Worm (Caenorhabditis elegans) whole organism, young adult: ENCODE measurements around the gene btb-7.

Experiments
- C17E4.6 ChIP-seq: fragments of 200-800 bp; sonication (Bioruptor generic); IDR thresholded peaks from 2 replicates; pipeline ENCODE4 v1.3.6; 2022; ENCODE audit warnings: missing genetic modification reagents, missing genetic modification characterization, missing compliant biosample characterization
- F49E8.2 ChIP-seq: sonication (generic microtip); optimal IDR thresholded peaks from 3 replicates; lab custom pipeline; 2017; ENCODE audit warnings: missing genetic modification characterization, mild to moderate bottlenecking, missing compliant biosample characterization, antibody characterized with exemption, moderate library complexity; ENCODE audit not compliant: insufficient read depth
- F55B11.4 ChIP-seq: sonication (generic microtip); optimal IDR thresholded peaks from 2 replicates; lab custom pipeline; 2016; ENCODE audit warnings: missing compliant biosample characterization, missing genetic modification characterization, borderline replicate concordance; ENCODE audit not compliant: insufficient read depth
- K12H6.12 ChIP-seq: fragments of 200-800 bp; sonication (Bioruptor generic); optimal IDR thresholded peaks from 2 replicates; lab custom pipeline; 2018; ENCODE audit warnings: mild to moderate bottlenecking, missing genetic modification characterization, missing compliant biosample characterization
- Y53G8AR.9 ChIP-seq: fragments of 200-800 bp; sonication (Bioruptor generic); conservative IDR thresholded peaks from 2 replicates; pipeline ENCODE4 v1.3.6; 2022; ENCODE audit warnings: missing genetic modification reagents, missing genetic modification characterization, missing compliant biosample characterization
- Y95B8A.8 ChIP-seq: fragments of 200-800 bp; sonication (Bioruptor generic); IDR thresholded peaks from 2 replicates; pipeline ENCODE4 v1.3.6; 2022; ENCODE audit warnings: missing genetic modification reagents, missing genetic modification characterization, missing compliant biosample characterization
- aptf-2 ChIP-seq: fragments of 200-800 bp; sonication (Bioruptor generic); conservative IDR thresholded peaks from 2 replicates; pipeline ENCODE4 v1.3.6; 2022; ENCODE audit warnings: missing genetic modification reagents, missing genetic modification characterization, missing compliant biosample characterization
- aptf-3 ChIP-seq: fragments of 200-800 bp; sonication (Bioruptor generic); IDR thresholded peaks from 2 replicates; pipeline ENCODE4 v1.3.6; 2022; ENCODE audit warnings: missing genetic modification characterization, missing compliant biosample characterization
- attf-3 ChIP-seq: fragments of 200-800 bp; sonication (Bioruptor generic); conservative IDR thresholded peaks from 2 replicates; pipeline ENCODE4 v1.3.6; 2022; ENCODE audit warnings: missing genetic modification reagents, missing genetic modification characterization, missing compliant biosample characterization
- attf-5 ChIP-seq: fragments of 200-800 bp; sonication (Bioruptor generic); optimal IDR thresholded peaks from 2 replicates; lab custom pipeline; 2018; ENCODE audit warnings: mild to moderate bottlenecking, missing genetic modification characterization, missing compliant biosample characterization
- bed-1 ChIP-seq: fragments of 200-800 bp; sonication (Bioruptor generic); IDR thresholded peaks from 2 replicates; pipeline ENCODE4 v1.3.6; 2022; ENCODE audit warnings: missing genetic modification reagents, missing genetic modification characterization, missing compliant biosample characterization
- ceh-79 ChIP-seq: sonication (generic microtip); optimal IDR thresholded peaks from 2 replicates; lab custom pipeline; 2017; ENCODE audit warnings: mild to moderate bottlenecking, missing genetic modification characterization, missing compliant biosample characterization
- ceh-91 ChIP-seq: fragments of 200-800 bp; sonication (Bioruptor generic); IDR thresholded peaks from 2 replicates; pipeline ENCODE4 v1.3.6; 2022; ENCODE audit warnings: missing genetic modification reagents, missing genetic modification characterization, missing compliant biosample characterization
- chd-7 ChIP-seq: sonication (generic microtip); optimal IDR thresholded peaks from 2 replicates; lab custom pipeline; 2016; ENCODE audit warnings: mild to moderate bottlenecking, missing genetic modification characterization, moderate library complexity, missing compliant biosample characterization
- die-1 ChIP-seq: sonication (generic microtip); optimal IDR thresholded peaks from 2 replicates; lab custom pipeline; 2016; ENCODE audit warnings: missing genotype, mild to moderate bottlenecking, missing genetic modification characterization, missing compliant biosample characterization
- dpl-1 ChIP-seq: fragments of 150-350 bp; optimal IDR thresholded peaks from 2 replicates; lab custom pipeline; 2014; ENCODE audit warnings: missing biosample characterization, missing genetic modification reagents, missing genetic modification characterization
- ekl-4 ChIP-seq: fragments of 200-800 bp; sonication (Bioruptor generic); IDR thresholded peaks from 2 replicates; pipeline ENCODE4 v1.3.6; 2022; ENCODE audit warnings: missing genetic modification reagents, missing genetic modification characterization, missing compliant biosample characterization
- ets-4 ChIP-seq: fragments of 200-800 bp; sonication (Bioruptor generic); optimal IDR thresholded peaks from 2 replicates; lab custom pipeline; 2018; ENCODE audit warnings: mild to moderate bottlenecking, missing genetic modification characterization, missing compliant biosample characterization
- hlh-12 ChIP-seq: sonication (generic microtip); optimal IDR thresholded peaks from 2 replicates; lab custom pipeline; 2016; ENCODE audit warnings: missing genetic modification characterization, missing compliant biosample characterization
- hmg-1.2 ChIP-seq: fragments of 200-800 bp; sonication (Bioruptor generic); IDR thresholded peaks from 2 replicates; pipeline ENCODE4 v1.3.6; 2022; ENCODE audit warnings: missing genetic modification reagents, missing genetic modification characterization, missing compliant biosample characterization
- hrde-1 ChIP-seq: sonication (generic microtip); optimal IDR thresholded peaks from 2 replicates; lab custom pipeline; 2016; ENCODE audit warnings: missing genetic modification characterization, mild to moderate bottlenecking, missing compliant biosample characterization, moderate library complexity, missing genotype, missing genetic modification reagents, borderline replicate concordance
- let-607 ChIP-seq, 2 experiments: fragments of 200-800 bp in 1 of 2; sonication (Bioruptor generic) in 1 of 2; sonication (generic microtip) in 1 of 2; optimal IDR thresholded peaks; 2 replicates each; lab custom pipeline; 2016 to 2018; ENCODE audit warnings: mild to moderate bottlenecking in 2 of 2, missing compliant biosample characterization in 2 of 2, missing genetic modification characterization in 2 of 2, moderate library complexity in 2 of 2, missing genotype in 1 of 2
- lin-26 ChIP-seq: fragments of 200-800 bp; sonication (Bioruptor generic); IDR thresholded peaks from 2 replicates; pipeline ENCODE4 v1.3.6; 2022; ENCODE audit warnings: missing genetic modification reagents, missing genetic modification characterization, missing compliant biosample characterization
- lin-35 ChIP-seq, 3 experiments: fragments of 150-350 bp in 2 of 3; sonication (generic microtip) in 1 of 3; optimal IDR thresholded peaks; 2 replicates each; lab custom pipeline; 2014 to 2018; ENCODE audit warnings: missing biosample characterization in 3 of 3, missing genetic modification characterization in 3 of 3, missing genetic modification reagents in 3 of 3
- lin-40 ChIP-seq: sonication (generic microtip); optimal IDR thresholded peaks from 2 replicates; lab custom pipeline; 2016; ENCODE audit warnings: missing genetic modification characterization, mild to moderate bottlenecking, missing compliant biosample characterization, missing genotype, missing genetic modification reagents
- lin-54 ChIP-seq: fragments of 200-800 bp; sonication (Bioruptor generic); optimal IDR thresholded peaks from 2 replicates; lab custom pipeline; 2018; ENCODE audit warnings: mild to moderate bottlenecking, missing genetic modification characterization, missing compliant biosample characterization
- lsl-1 ChIP-seq: fragments of 200-800 bp; sonication (Bioruptor generic); optimal IDR thresholded peaks from 2 replicates; lab custom pipeline; 2018; ENCODE audit warnings: mild to moderate bottlenecking, missing genetic modification characterization, moderate library complexity, missing compliant biosample characterization
- lsy-27 ChIP-seq: sonication (generic microtip); optimal IDR thresholded peaks from 2 replicates; lab custom pipeline; 2017; ENCODE audit warnings: missing genetic modification characterization, mild to moderate bottlenecking, missing compliant biosample characterization, antibody characterized with exemption, missing genotype, borderline replicate concordance; ENCODE audit not compliant: insufficient read depth
- madf-6 ChIP-seq: fragments of 200-800 bp; sonication (Bioruptor generic); IDR thresholded peaks from 2 replicates; pipeline ENCODE4 v1.3.6; 2022; ENCODE audit warnings: missing genetic modification reagents, missing genetic modification characterization, missing compliant biosample characterization
- mcd-1 ChIP-seq: fragments of 200-800 bp; sonication (Bioruptor generic); IDR thresholded peaks from 2 replicates; pipeline ENCODE4 v1.3.6; 2022; ENCODE audit warnings: missing genetic modification reagents, missing genetic modification characterization, missing compliant biosample characterization
- mel-28 ChIP-seq: sonication (generic microtip); optimal IDR thresholded peaks from 2 replicates; lab custom pipeline; 2016; ENCODE audit warnings: borderline replicate concordance, mild to moderate bottlenecking, missing genetic modification characterization, missing compliant biosample characterization
- nfya-2 ChIP-seq: fragments of 200-800 bp; sonication (Bioruptor generic); IDR thresholded peaks from 2 replicates; pipeline ENCODE4 v1.3.6; 2022; ENCODE audit warnings: missing genetic modification reagents, missing genetic modification characterization, missing compliant biosample characterization
- nhr-120 ChIP-seq: fragments of 200-800 bp; sonication (Bioruptor generic); IDR thresholded peaks from 2 replicates; pipeline ENCODE4 v1.3.6; 2022; ENCODE audit warnings: missing genetic modification characterization, missing compliant biosample characterization
- nhr-27 ChIP-seq: fragments of 200-800 bp; sonication (Bioruptor generic); optimal IDR thresholded peaks from 2 replicates; lab custom pipeline; 2018; ENCODE audit warnings: mild to moderate bottlenecking, missing genetic modification characterization, moderate library complexity, missing compliant biosample characterization
- nhr-80 ChIP-seq: sonication (generic microtip); optimal IDR thresholded peaks from 2 replicates; lab custom pipeline; 2016; ENCODE audit warnings: missing genetic modification characterization, missing compliant biosample characterization
- pbrm-1 ChIP-seq: fragments of 200-800 bp; sonication (Bioruptor generic); IDR thresholded peaks from 2 replicates; pipeline ENCODE4 v1.3.6; 2022; ENCODE audit warnings: missing genetic modification reagents, missing genetic modification characterization, missing compliant biosample characterization
- repo-1 ChIP-seq: sonication (generic microtip); optimal IDR thresholded peaks from 2 replicates; lab custom pipeline; 2017; ENCODE audit warnings: mild to moderate bottlenecking, missing genetic modification characterization, missing compliant biosample characterization
- snpc-1.1 ChIP-seq: sonication (generic microtip); optimal IDR thresholded peaks from 2 replicates; lab custom pipeline; 2017; ENCODE audit warnings: missing genetic modification characterization, mild to moderate bottlenecking, missing compliant biosample characterization, antibody characterized with exemption, moderate library complexity, missing genotype, missing genetic modification reagents; ENCODE audit not compliant: insufficient read depth
- snpc-3.4 ChIP-seq: sonication (generic microtip); optimal IDR thresholded peaks from 2 replicates; lab custom pipeline; 2017; ENCODE audit warnings: missing genetic modification characterization, mild to moderate bottlenecking, missing compliant biosample characterization, antibody characterized with exemption, moderate library complexity, missing genotype, missing genetic modification reagents
- somi-1 ChIP-seq: fragments of 200-800 bp; sonication (Bioruptor generic); optimal IDR thresholded peaks from 2 replicates; lab custom pipeline; 2018; ENCODE audit warnings: mild to moderate bottlenecking, missing genetic modification characterization, missing compliant biosample characterization
- sptf-2 ChIP-seq: fragments of 200-800 bp; sonication (Bioruptor generic); optimal IDR thresholded peaks from 2 replicates; lab custom pipeline; 2018; ENCODE audit warnings: mild to moderate bottlenecking, missing genetic modification characterization, missing compliant biosample characterization
- unc-130 ChIP-seq: sonication (generic microtip); optimal IDR thresholded peaks from 2 replicates; lab custom pipeline; 2016; ENCODE audit warnings: missing genetic modification reagents, missing genetic modification characterization, missing compliant biosample characterization
- zfh-2 ChIP-seq: fragments of 200-800 bp; sonication (Bioruptor generic); conservative IDR thresholded peaks from 2 replicates; pipeline ENCODE4 v1.3.6; 2022; ENCODE audit warnings: missing genetic modification reagents, missing genetic modification characterization, missing compliant biosample characterization

The btb-7 gene

ce11 chrII:1735145-1735544 lies 22.1 kb downstream of the btb-7 start (continued):
- TF ChIP-seq bed-1 (GFP tag; lab: Robert Waterston, UW) (no peak), lsy-27 (no peak), F55B11.4 (no peak), lsl-1 (GFP tag; lab: Kevin White, UChicago) (no peak), nhr-27 (tag; lab: Kevin White, UChicago) (no peak), let-607 (tag; optimal IDR thresholded peaks at IDR 0.05; lab: Kevin White, UChicago) (no peak)

DNA sequence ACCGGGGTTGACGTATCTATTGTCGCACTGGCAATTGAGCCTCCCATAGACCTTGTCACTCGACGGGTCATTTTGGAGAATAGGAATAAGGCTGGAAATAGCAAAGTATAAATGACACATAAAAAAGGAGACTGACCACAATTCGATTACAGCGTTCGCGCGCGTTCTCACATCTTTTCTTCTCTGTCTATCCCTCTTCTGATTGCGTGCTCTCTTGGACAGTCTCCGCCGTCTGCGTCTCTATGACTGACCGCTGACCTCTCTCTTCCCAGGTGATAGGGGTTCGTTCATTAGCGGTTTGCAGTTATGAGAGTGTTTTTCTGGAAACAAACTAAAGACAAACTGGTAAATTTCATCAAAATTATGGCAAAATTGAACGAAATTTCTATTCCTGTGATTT lies 23.3 kb downstream of the btb-7 start, which contains the start of gene ceh-83:
Gene ceh-83 (minus strand): TSS at position 181 of the 400 bp plus-strand sequence.
- TF ChIP-seq K12H6.12 (tag; lab: Kevin White, UChicago) = no peak
- TF ChIP-seq snpc-3.4 (tag; lab: Kevin White, UChicago) = no peak
- TF ChIP-seq ets-4 (GFP tag; lab: Kevin White, UChicago) = no peak
- no peak for TF ChIP-seq madf-6 (GFP tag; lab: Robert Waterston, UW)
- TF ChIP-seq attf-3 (GFP tag; lab: Robert Waterston, UW) = no peak
- TF ChIP-seq C17E4.6 = no peak
- TF ChIP-seq pbrm-1 (GFP tag; lab: Robert Waterston, UW) = 0 out of 2 replicates have a peak, but pooled peaks have one; percentile 25
- TF ChIP-seq lin-35 (GFP tag; optimal IDR thresholded peaks at IDR 0.05; lab: Kevin White, UChicago) = no peak
- TF ChIP-seq dpl-1 = no peak
- no peak for TF ChIP-seq somi-1 (GFP tag; lab: Kevin White, UChicago)
- no peak for TF ChIP-seq repo-1 (tag; lab: Kevin White, UChicago)
- TF ChIP-seq chd-7 (tag; lab: Kevin White, UChicago) = no peak
- 0 out of 2 replicates have a peak, but pooled peaks have one; percentile 52 for TF ChIP-seq aptf-2 (GFP tag; lab: Robert Waterston, UW)
- TF ChIP-seq hmg-1.2 (GFP tag; lab: Robert Waterston, UW) = peak; percentile 92
- TF ChIP-seq hlh-12 (tag; lab: Kevin White, UChicago) = no peak
- TF ChIP-seq mcd-1 (GFP tag; lab: Robert Waterston, UW) = no peak

DNA sequence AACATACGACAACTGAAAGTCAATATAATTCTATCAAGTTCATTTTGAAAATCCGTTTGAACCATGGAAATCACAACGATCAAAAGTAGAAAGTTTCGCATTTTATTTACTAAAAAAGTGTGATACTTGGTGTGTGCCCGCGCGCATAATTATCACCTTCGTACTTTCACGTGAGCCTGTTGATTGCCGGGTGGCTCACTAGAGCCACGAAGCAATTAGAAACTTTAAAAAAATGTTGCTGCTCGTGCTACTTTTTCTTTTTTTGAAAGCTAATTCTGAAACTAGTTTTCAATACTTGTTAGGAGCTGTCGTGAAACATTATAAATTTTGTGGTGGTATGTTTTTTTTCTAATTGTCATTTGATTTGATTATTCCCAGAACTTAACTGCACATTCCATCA lies 25.8 kb downstream of the btb-7 start, which contains the start of the genes irld-9 and irld-33:
Gene irld-9 (minus strand): TSS at position 101 of the 400 bp plus-strand sequence.
Gene irld-33 (plus strand): TSS at position 209 of the 400 bp plus-strand sequence.
- TF ChIP-seq lin-35 (GFP tag; optimal IDR thresholded peaks at IDR 0.05; lab: Kevin White, UChicago) = no peak
- TF ChIP-seq bed-1 (GFP tag; lab: Robert Waterston, UW) = no peak
- no peak for TF ChIP-seq nhr-120 (GFP tag; lab: Robert Waterston, UW)
- no peak for TF ChIP-seq lin-26 (GFP tag; lab: Robert Waterston, UW)
- no peak for TF ChIP-seq snpc-1.1 (tag; lab: Kevin White, UChicago)
- no peak for TF ChIP-seq attf-5 (GFP tag; lab: Kevin White, UChicago)
- TF ChIP-seq zfh-2 (GFP tag; lab: Robert Waterston, UW) = no peak
- no peak for TF ChIP-seq die-1
- no peak for TF ChIP-seq lin-40
- TF ChIP-seq K12H6.12 (tag; lab: Kevin White, UChicago) = no peak
- TF ChIP-seq snpc-3.4 (tag; lab: Kevin White, UChicago) = no peak
- no peak for TF ChIP-seq Y95B8A.8 (GFP tag; lab: Robert Waterston, UW)

DNA sequence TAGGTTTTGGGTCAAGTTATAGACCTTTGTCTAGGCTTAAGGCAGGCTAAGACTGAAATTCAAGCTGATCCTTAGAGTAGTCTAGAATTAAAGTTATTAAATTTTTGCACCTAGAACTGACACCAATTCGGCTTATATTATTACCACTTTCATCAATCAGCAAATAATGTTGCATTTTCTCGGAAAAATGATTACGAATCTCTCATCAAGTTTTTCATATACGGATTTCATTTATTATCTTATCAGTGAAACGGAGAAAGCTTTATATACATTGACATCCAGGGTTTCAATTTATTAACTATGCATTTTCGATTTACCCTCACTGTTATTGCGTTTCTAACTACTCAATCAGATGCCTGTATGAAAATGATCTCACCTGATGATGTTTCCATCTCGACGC lies 28.2 kb downstream of the btb-7 start, which contains the start of gene K07G6.1:
Gene K07G6.1 (plus strand): TSS at position 301 of the 400 bp plus-strand sequence.
- TF ChIP-seq ceh-79 (tag; lab: Kevin White, UChicago) = no peak
- no peak for TF ChIP-seq hrde-1 (tag; lab: Kevin White, UChicago)
- TF ChIP-seq F49E8.2 (tag; lab: Kevin White, UChicago) = no peak
- no peak for TF ChIP-seq ceh-91 (GFP tag; lab: Robert Waterston, UW)
- TF ChIP-seq sptf-2 (GFP tag; lab: Kevin White, UChicago) = no peak
- TF ChIP-seq Y95B8A.8 (GFP tag; lab: Robert Waterston, UW) = no peak
- no peak for TF ChIP-seq lsl-1 (GFP tag; lab: Kevin White, UChicago)
- no peak for TF ChIP-seq Y53G8AR.9 (GFP tag; lab: Robert Waterston, UW)
- TF ChIP-seq nhr-80 (tag; lab: Kevin White, UChicago) = no peak
- TF ChIP-seq ekl-4 (GFP tag; lab: Robert Waterston, UW) = no peak
- no peak for TF ChIP-seq mel-28 (tag; lab: Kevin White, UChicago)
- no peak for TF ChIP-seq aptf-3 (GFP tag; lab: Robert Waterston, UW)
- no peak for TF ChIP-seq unc-130 (GFP tag; lab: Kevin White, UChicago)
- TF ChIP-seq nfya-2 = no peak
- TF ChIP-seq lin-54 (GFP tag; lab: Kevin White, UChicago) = no peak
